Worm (Caenorhabditis elegans) whole organism, early embryonic: ENCODE data around the gene F52D1.2.
A peak's percentile ranks its signal among the peaks of the same experiment; 100 is the strongest.

Experiments
- B0310.2 ChIP-seq: sonication (generic microtip); optimal IDR thresholded peaks from 2 replicates; lab custom pipeline; 2016; ENCODE audit warnings: mild to moderate bottlenecking, missing genetic modification characterization, missing compliant biosample characterization
- F13C5.2 ChIP-seq: sonication (generic microtip); optimal IDR thresholded peaks from 2 replicates; lab custom pipeline; 2017; ENCODE audit warnings: mild to moderate bottlenecking, missing genetic modification characterization, inconsistent platforms, missing compliant biosample characterization
- aly-1 ChIP-seq: sonication (generic microtip); optimal IDR thresholded peaks from 2 replicates; lab custom pipeline; 2016; ENCODE audit warnings: missing genetic modification characterization, missing compliant biosample characterization
- ama-1 ChIP-seq: fragments of 150-350 bp; optimal IDR thresholded peaks from 2 replicates; lab custom pipeline; 2014
- ceh-13 ChIP-seq: fragments of 200-800 bp; sonication (Bioruptor generic); optimal IDR thresholded peaks from 2 replicates; lab custom pipeline; 2018; ENCODE audit warnings: mild to moderate bottlenecking, missing genetic modification characterization, missing compliant biosample characterization
- ceh-36 ChIP-seq: sonication (generic microtip); optimal IDR thresholded peaks from 2 replicates; lab custom pipeline; 2016; ENCODE audit warnings: missing genetic modification characterization, inconsistent platforms, missing compliant biosample characterization
- ets-7 ChIP-seq: sonication (generic microtip); optimal IDR thresholded peaks from 2 replicates; lab custom pipeline; 2016; ENCODE audit warnings: missing genotype, missing genetic modification characterization, missing compliant biosample characterization
- flt-1 ChIP-seq: fragments of 200-800 bp; sonication (Bioruptor generic); IDR thresholded peaks from 2 replicates; pipeline ENCODE4 v1.3.6; 2022; ENCODE audit warnings: missing genetic modification characterization, missing compliant biosample characterization
- hmbx-1 ChIP-seq: sonication (generic microtip); optimal IDR thresholded peaks from 2 replicates; lab custom pipeline; 2016; ENCODE audit warnings: mild to moderate bottlenecking, missing genetic modification characterization, missing compliant biosample characterization
- hmg-4 ChIP-seq: fragments of 200-800 bp; sonication (Bioruptor generic); optimal IDR thresholded peaks from 2 replicates; lab custom pipeline; 2018; ENCODE audit warnings: mild to moderate bottlenecking, missing genetic modification characterization, missing compliant biosample characterization
- hnd-1 ChIP-seq: sonication (generic microtip); optimal IDR thresholded peaks from 2 replicates; lab custom pipeline; 2016; ENCODE audit warnings: missing genetic modification characterization, missing compliant biosample characterization
- pes-1 ChIP-seq: fragments of 200-800 bp; sonication (Bioruptor generic); IDR thresholded peaks from 2 replicates; pipeline ENCODE4 v1.3.6; 2022; ENCODE audit warnings: missing genetic modification reagents, missing genetic modification characterization, missing compliant biosample characterization
- scrt-1 ChIP-seq: fragments of 200-800 bp; sonication (Bioruptor generic); IDR thresholded peaks from 2 replicates; pipeline ENCODE4 v1.3.6; 2022; ENCODE audit warnings: missing genetic modification characterization, missing compliant biosample characterization
- sea-1 ChIP-seq: fragments of 200-800 bp; sonication (Bioruptor generic); conservative IDR thresholded peaks from 2 replicates; pipeline ENCODE4 v1.3.6; 2022; ENCODE audit warnings: missing genetic modification characterization, missing compliant biosample characterization
- tbx-11 ChIP-seq: fragments of 200-800 bp; sonication (Bioruptor generic); IDR thresholded peaks from 2 replicates; pipeline ENCODE4 v1.3.6; 2022; ENCODE audit warnings: missing genetic modification characterization, missing compliant biosample characterization
- tbx-37 ChIP-seq: fragments of 200-800 bp; sonication (Bioruptor generic); conservative IDR thresholded peaks from 2 replicates; pipeline ENCODE4 v1.3.6; 2022; ENCODE audit warnings: missing genetic modification reagents, missing genetic modification characterization, missing compliant biosample characterization
- tra-4 ChIP-seq: sonication (generic microtip); optimal IDR thresholded peaks from 2 replicates; lab custom pipeline; 2017; ENCODE audit warnings: missing genetic modification characterization, missing compliant biosample characterization

Gene F52D1.2

ce11 chrX:467338-467823, 17.4 kb upstream of the F52D1.2 start:
- no peak for TF ChIP-seq scrt-1
- TF ChIP-seq pes-1, result no peak
- TF ChIP-seq hmbx-1 (tag; lab: Kevin White, UChicago), result no peak
- no peak for TF ChIP-seq sea-1 (GFP tag; lab: Robert Waterston, UW)
- TF ChIP-seq ceh-36 (tag; lab: Kevin White, UChicago), result no peak
- no peak for TF ChIP-seq flt-1 (GFP tag; lab: Robert Waterston, UW)
- TF ChIP-seq hmg-4 (GFP tag; lab: Kevin White, UChicago), result no peak

DNA sequence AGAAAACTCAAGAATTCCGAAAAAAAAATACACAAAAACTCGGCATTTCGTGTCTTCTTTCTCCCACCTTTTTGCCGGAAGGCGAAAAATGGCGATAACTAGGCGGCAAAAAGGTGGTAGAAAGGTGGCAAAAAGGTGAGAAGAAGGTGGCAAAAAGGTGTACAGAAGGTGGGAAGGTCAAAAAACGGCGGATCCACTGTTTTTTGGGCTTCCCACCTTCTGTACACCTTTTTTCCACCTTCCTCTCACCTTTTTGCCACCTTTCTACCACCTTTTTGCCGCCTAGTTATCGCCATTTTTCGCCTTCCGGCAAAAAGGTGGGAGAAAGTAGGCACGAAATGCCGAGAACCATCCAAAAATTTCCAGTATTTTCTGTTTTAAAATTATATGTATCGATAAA, 15.9 kb upstream of the F52D1.2 start:
- TF ChIP-seq sea-1 (GFP tag; lab: Robert Waterston, UW) (0 out of 2 replicates have a peak, but pooled peaks have one; percentile 53), flt-1 (GFP tag; lab: Robert Waterston, UW) (peak; percentile 35; the same call in 1 of the 2 replicates), scrt-1 (peak; percentile 53; the same call in 1 of the 2 replicates), pes-1 (peak; percentile 54), tbx-37 (GFP tag; lab: Robert Waterston, UW) (peak; percentile 45; the same call in 1 of the 2 replicates)

DNA sequence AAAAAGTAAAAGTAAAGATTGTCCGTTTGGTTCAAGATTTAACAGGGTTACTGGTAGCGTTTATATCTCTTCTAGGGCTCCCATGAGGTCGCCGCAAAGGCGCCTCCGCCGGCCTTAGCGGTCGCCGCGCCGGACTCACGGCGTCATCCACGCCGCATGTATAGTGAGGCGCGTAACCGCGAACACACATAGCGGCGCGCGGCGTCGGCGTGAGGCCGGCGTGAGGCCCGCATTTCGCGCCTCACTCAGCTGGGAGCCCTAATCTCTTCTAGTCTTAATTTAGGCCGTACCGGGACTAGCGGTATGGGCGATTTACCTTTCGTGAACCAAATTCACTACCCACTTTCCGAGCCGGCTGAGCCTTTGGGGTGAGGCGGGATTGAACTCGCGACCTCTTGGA, 11.6 kb upstream of the F52D1.2 start:
- TF ChIP-seq ceh-36 (tag; lab: Kevin White, UChicago), result no peak
- no peak for TF ChIP-seq hmg-4 (GFP tag; lab: Kevin White, UChicago)
- no peak for TF ChIP-seq aly-1 (tag; lab: Kevin White, UChicago)
- TF ChIP-seq ets-7 (tag; lab: Kevin White, UChicago), result no peak
- no peak for TF ChIP-seq F13C5.2 (tag; lab: Kevin White, UChicago)
- TF ChIP-seq tbx-11, result no peak
- no peak for TF ChIP-seq scrt-1
- no peak for TF ChIP-seq tra-4
- TF ChIP-seq tbx-37 (GFP tag; lab: Robert Waterston, UW), result no peak
- TF ChIP-seq hnd-1 (tag; lab: Kevin White, UChicago), result no peak
- no peak for TF ChIP-seq ama-1 (lab: Kevin White, UChicago)
- no peak for TF ChIP-seq B0310.2 (tag; lab: Kevin White, UChicago)
- no peak for TF ChIP-seq ceh-13 (GFP tag; lab: Kevin White, UChicago)
- TF ChIP-seq hmbx-1 (tag; lab: Kevin White, UChicago), result no peak
- TF ChIP-seq flt-1 (GFP tag; lab: Robert Waterston, UW), result no peak
- no peak; the same call in 1 of the 2 replicates for TF ChIP-seq pes-1
- TF ChIP-seq sea-1 (GFP tag; lab: Robert Waterston, UW), result no peak

- TF ChIP-seq tra-4 (no peak), F13C5.2 (tag; lab: Kevin White, UChicago) (no peak), flt-1 (GFP tag; lab: Robert Waterston, UW) (no peak), ets-7 (tag; lab: Kevin White, UChicago) (no peak), ceh-36 (tag; lab: Kevin White, UChicago) (no peak), tbx-11 (no peak), sea-1 (GFP tag; lab: Robert Waterston, UW) (no peak), ama-1 (lab: Kevin White, UChicago) (no peak), ceh-13 (GFP tag; lab: Kevin White, UChicago) (no peak), pes-1 (no peak), tbx-37 (GFP tag; lab: Robert Waterston, UW) (no peak), aly-1 (tag; lab: Kevin White, UChicago) (no peak), scrt-1 (no peak)
Observed at ce11 chrX:460351-460750, 10.3 kb upstream of the F52D1.2 start, which contains the start of gene aagr-4. TSS of gene aagr-4 (plus strand) at chrX:460651.

DNA sequence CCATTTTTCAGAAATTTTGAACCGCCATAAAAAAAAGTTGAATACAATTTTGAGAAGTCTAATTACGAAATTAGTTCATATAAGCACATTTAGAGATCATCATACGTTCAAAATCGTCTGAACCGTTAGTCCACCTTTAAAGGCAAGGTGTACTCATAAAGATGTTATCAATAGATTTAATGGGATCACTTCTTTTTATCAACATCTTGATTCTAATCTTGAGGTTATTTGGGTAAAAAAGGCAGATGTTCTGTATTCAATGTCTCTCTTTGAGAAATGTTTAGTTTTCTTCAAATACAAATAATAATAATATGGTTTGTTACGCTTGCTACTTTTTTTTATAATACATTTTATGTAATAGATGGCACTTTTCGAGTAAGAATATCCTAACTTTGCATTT, 9.3 kb upstream of the F52D1.2 start:
- TF ChIP-seq ceh-36 (tag; lab: Kevin White, UChicago) (no peak), tra-4 (no peak), ets-7 (tag; lab: Kevin White, UChicago) (no peak), aly-1 (tag; lab: Kevin White, UChicago) (no peak), ceh-13 (GFP tag; lab: Kevin White, UChicago) (no peak)

- TF ChIP-seq scrt-1 (no peak), flt-1 (GFP tag; lab: Robert Waterston, UW) (no peak), aly-1 (tag; lab: Kevin White, UChicago) (no peak), ets-7 (tag; lab: Kevin White, UChicago) (no peak), pes-1 (no peak), ceh-36 (tag; lab: Kevin White, UChicago) (no peak), ama-1 (lab: Kevin White, UChicago) (no peak)
Observed at ce11 chrX:457139-457802, 7.3 kb upstream of the F52D1.2 start, which contains the start of gene abu-12. TSS of gene abu-12 (minus strand) at chrX:457610.

DNA sequence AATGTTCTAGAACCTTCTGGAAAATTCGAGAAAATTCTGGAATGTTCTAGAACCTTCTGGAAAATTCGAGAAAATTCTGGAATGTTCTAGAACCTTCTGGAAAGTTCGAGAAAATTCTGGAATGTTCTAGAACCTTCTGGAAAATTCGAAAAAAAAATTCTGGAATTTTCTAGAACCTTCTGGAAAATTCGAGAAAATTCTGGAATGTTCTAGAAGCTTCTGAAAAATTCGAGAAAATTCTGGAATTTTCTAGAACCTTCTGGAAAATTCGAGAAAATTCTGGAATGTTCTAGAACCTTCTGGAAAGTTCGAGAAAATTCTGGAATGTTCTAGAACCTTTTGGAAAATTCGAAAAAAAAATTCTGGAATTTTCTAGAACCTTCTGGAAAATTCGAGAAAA, 6.6 kb downstream of the F52D1.2 start:
- TF ChIP-seq pes-1, result peak; percentile 21; the same call in 1 of the 2 replicates

- TF ChIP-seq ceh-13 (GFP tag; lab: Kevin White, UChicago) (no peak), hmbx-1 (tag; lab: Kevin White, UChicago) (no peak), tra-4 (no peak), tbx-37 (GFP tag; lab: Robert Waterston, UW) (no peak), hmg-4 (GFP tag; lab: Kevin White, UChicago) (no peak)
Observed at ce11 chrX:440420-440819, 9.6 kb downstream of the F52D1.2 start.
